Fruit fly (Drosophila melanogaster) S2 (cell line): ENCODE measurements around the gene gudu.

ENCODE experiments used
- CG8478 ChIP-seq: fragments of >200 bp; optimal IDR thresholded peaks from 2 replicates; lab custom pipeline; 2018
- CTCF ChIP-seq, 2 experiments: fragments of >200 bp; optimal IDR thresholded peaks; 2 replicates each; lab custom pipeline; 2018

dm6 chr2L:7409602-7410001 is 21.3 kb downstream of the gudu start, which contains the start of gene CG5181:
- TF ChIP-seq CG8478 (lab: Kevin White, UChicago), result no peak
- TF ChIP-seq CTCF (optimal IDR thresholded peaks at IDR 0.05; lab: Kevin White, UChicago), result no peak
